Worm (Caenorhabditis elegans) whole organism, young adult: ENCODE data around the gene hlh-33.

Experiments
- egl-44 ChIP-seq: fragments of 200-800 bp; sonication (Bioruptor generic); IDR thresholded peaks from 2 replicates; pipeline ENCODE4 v1.3.6; 2022; ENCODE audit warnings: missing genetic modification reagents, missing genetic modification characterization, missing compliant biosample characterization
- nhr-90 ChIP-seq: sonication (generic microtip); optimal IDR thresholded peaks from 2 replicates; lab custom pipeline; 2016; ENCODE audit warnings: missing genotype, mild to moderate bottlenecking, missing genetic modification characterization, missing compliant biosample characterization
- xnd-1 ChIP-seq: sonication (generic microtip); optimal IDR thresholded peaks from 2 replicates; lab custom pipeline; 2016; ENCODE audit warnings: missing genotype, missing genetic modification reagents, missing genetic modification characterization, missing compliant biosample characterization
- zfh-2 ChIP-seq: fragments of 200-800 bp; sonication (Bioruptor generic); conservative IDR thresholded peaks from 2 replicates; pipeline ENCODE4 v1.3.6; 2022; ENCODE audit warnings: missing genetic modification reagents, missing genetic modification characterization, missing compliant biosample characterization
- ztf-25 ChIP-seq: fragments of 200-800 bp; sonication (Bioruptor generic); IDR thresholded peaks from 2 replicates; pipeline ENCODE4 v1.3.6; 2022; ENCODE audit warnings: missing genetic modification reagents, missing genetic modification characterization, missing compliant biosample characterization
- ztf-3 ChIP-seq: fragments of 200-800 bp; sonication (Bioruptor generic); optimal IDR thresholded peaks from 2 replicates; lab custom pipeline; 2018; ENCODE audit warnings: mild to moderate bottlenecking, missing genetic modification characterization, missing compliant biosample characterization

DNA sequence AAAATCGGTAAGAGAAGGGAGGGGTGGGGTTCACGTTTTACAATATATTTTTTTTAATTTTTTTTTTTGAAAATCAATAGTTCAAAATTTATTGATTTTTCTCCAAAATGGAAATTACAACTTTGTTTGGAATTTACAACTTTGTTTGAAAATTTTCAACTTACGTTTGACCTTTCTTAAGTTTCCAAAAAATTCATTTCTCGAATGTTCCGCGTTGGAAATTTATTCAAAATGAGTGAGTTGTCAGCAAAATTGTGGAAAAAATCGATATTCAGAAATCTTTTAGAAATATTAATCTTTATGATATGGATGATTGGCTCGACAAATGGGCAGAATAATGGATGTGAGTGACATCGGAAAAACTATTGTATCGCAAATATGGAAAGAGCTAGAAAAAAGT, 32.2 kb downstream of the hlh-33 start, which contains the start of gene B0524.3:
- TF ChIP-seq nhr-90 (tag; lab: Kevin White, UChicago), result no peak
- TF ChIP-seq egl-44 (GFP tag; lab: Robert Waterston, UW), result no peak
- TF ChIP-seq ztf-3 (GFP tag; lab: Kevin White, UChicago), result no peak
- no peak for TF ChIP-seq zfh-2 (GFP tag; lab: Robert Waterston, UW)
- no peak for TF ChIP-seq xnd-1
- no peak for TF ChIP-seq ztf-25 (GFP tag; lab: Robert Waterston, UW)
